Worm (Caenorhabditis elegans): ENCODE results near the gene ZC155.4.

Gene ZC155.4

ce11 chrIII:5244539-5244938, 29.3 kb upstream of the ZC155.4 start, which contains the start of gene cnd-1:
Gene cnd-1 (minus strand): TSS chrIII:5244639.
- TF ChIP-seq ceh-36 (tag; optimal IDR thresholded peaks at IDR 0.05) (no peak), tbx-11 (GFP tag; IDR thresholded peaks at IDR 0.05) (no peak), ceh-13 (GFP tag; optimal IDR thresholded peaks at IDR 0.05) (no peak)

- TF ChIP-seq hmg-4 (GFP tag; optimal IDR thresholded peaks at IDR 0.05) (no peak), B0310.2 (tag; optimal IDR thresholded peaks at IDR 0.05) (no peak), tbx-37 (GFP tag; conservative IDR thresholded peaks at IDR 0.05) (no peak), pes-1 (GFP tag; IDR thresholded peaks at IDR 0.05) (no peak), sea-1 (GFP tag; conservative IDR thresholded peaks at IDR 0.05) (no peak), ets-7 (tag; optimal IDR thresholded peaks at IDR 0.05) (no peak), tra-4 (tag; optimal IDR thresholded peaks at IDR 0.05) (no peak), ceh-13 (GFP tag; optimal IDR thresholded peaks at IDR 0.05) (no peak), aly-1 (tag; optimal IDR thresholded peaks at IDR 0.05) (no peak), tbx-11 (GFP tag; IDR thresholded peaks at IDR 0.05) (no peak)
Measured at ce11 chrIII:5241854-5242253, 26.6 kb upstream of the ZC155.4 start.

- no peak for TF ChIP-seq hmg-4 (GFP tag; optimal IDR thresholded peaks at IDR 0.05)
- no peak for TF ChIP-seq scrt-1 (GFP tag; IDR thresholded peaks at IDR 0.05)
- no peak for TF ChIP-seq tra-4 (tag; optimal IDR thresholded peaks at IDR 0.05)
- TF ChIP-seq hnd-1 (tag; optimal IDR thresholded peaks at IDR 0.05) = no peak
- no peak for TF ChIP-seq tbx-37 (GFP tag; conservative IDR thresholded peaks at IDR 0.05)
- TF ChIP-seq F13C5.2 (tag; optimal IDR thresholded peaks at IDR 0.05) = no peak
- TF ChIP-seq ceh-36 (tag; optimal IDR thresholded peaks at IDR 0.05) = no peak
- TF ChIP-seq ets-7 (tag; optimal IDR thresholded peaks at IDR 0.05) = no peak
- no peak for TF ChIP-seq hmbx-1 (tag; optimal IDR thresholded peaks at IDR 0.05)
- TF ChIP-seq aly-1 (tag; optimal IDR thresholded peaks at IDR 0.05) = no peak
- TF ChIP-seq pes-1 (GFP tag; IDR thresholded peaks at IDR 0.05) = no peak
- TF ChIP-seq ama-1 (optimal IDR thresholded peaks at IDR 0.05) = no peak
- no peak for TF ChIP-seq tbx-11 (GFP tag; IDR thresholded peaks at IDR 0.05)
- TF ChIP-seq B0310.2 (tag; optimal IDR thresholded peaks at IDR 0.05) = no peak
- no peak for TF ChIP-seq ceh-13 (GFP tag; optimal IDR thresholded peaks at IDR 0.05)
- no peak for TF ChIP-seq sea-1 (GFP tag; conservative IDR thresholded peaks at IDR 0.05)
- no peak for TF ChIP-seq flt-1 (GFP tag; IDR thresholded peaks at IDR 0.05)
Measured at ce11 chrIII:5236104-5236503, 20.8 kb upstream of the ZC155.4 start, which contains the start of gene prx-10. Gene prx-10 (plus strand): TSS chrIII:5236404.

- no peak for TF ChIP-seq ets-7 (tag; optimal IDR thresholded peaks at IDR 0.05)
- no peak for TF ChIP-seq tbx-11 (GFP tag; IDR thresholded peaks at IDR 0.05)
- TF ChIP-seq B0310.2 (tag; optimal IDR thresholded peaks at IDR 0.05) = no peak
- TF ChIP-seq F13C5.2 (tag; optimal IDR thresholded peaks at IDR 0.05) = no peak
- TF ChIP-seq scrt-1 (GFP tag; IDR thresholded peaks at IDR 0.05) = no peak
- no peak for TF ChIP-seq tbx-37 (GFP tag; conservative IDR thresholded peaks at IDR 0.05)
- no peak for TF ChIP-seq ceh-36 (tag; optimal IDR thresholded peaks at IDR 0.05)
- TF ChIP-seq hnd-1 (tag; optimal IDR thresholded peaks at IDR 0.05) = no peak
- TF ChIP-seq hmbx-1 (tag; optimal IDR thresholded peaks at IDR 0.05) = no peak
- TF ChIP-seq ceh-13 (GFP tag; optimal IDR thresholded peaks at IDR 0.05) = no peak
- no peak for TF ChIP-seq hmg-4 (GFP tag; optimal IDR thresholded peaks at IDR 0.05)
Measured at ce11 chrIII:5234312-5234711, 19.0 kb upstream of the ZC155.4 start, which contains the start of gene mrps-26. Gene mrps-26 (plus strand): TSS chrIII:5234612.

ce11 chrIII:5233140-5233539, 17.9 kb upstream of the ZC155.4 start:
- TF ChIP-seq aly-1 (tag; optimal IDR thresholded peaks at IDR 0.05) (no peak), hmbx-1 (tag; optimal IDR thresholded peaks at IDR 0.05) (no peak), flt-1 (GFP tag; IDR thresholded peaks at IDR 0.05) (no peak), hnd-1 (tag; optimal IDR thresholded peaks at IDR 0.05) (no peak), tra-4 (tag; optimal IDR thresholded peaks at IDR 0.05) (no peak)

ce11 chrIII:5230415-5230814, 15.1 kb upstream of the ZC155.4 start, which contains the start of gene prmt-5:
Gene prmt-5 (plus strand): TSS chrIII:5230555.
- no peak for TF ChIP-seq scrt-1 (GFP tag; IDR thresholded peaks at IDR 0.05)
- TF ChIP-seq ceh-36 (tag; optimal IDR thresholded peaks at IDR 0.05) = no peak
- TF ChIP-seq ets-7 (tag; optimal IDR thresholded peaks at IDR 0.05) = no peak
- no peak for TF ChIP-seq aly-1 (tag; optimal IDR thresholded peaks at IDR 0.05)
- no peak for TF ChIP-seq tra-4 (tag; optimal IDR thresholded peaks at IDR 0.05)
- no peak for TF ChIP-seq sea-1 (GFP tag; conservative IDR thresholded peaks at IDR 0.05)
- TF ChIP-seq hmg-4 (GFP tag; optimal IDR thresholded peaks at IDR 0.05) = no peak
- TF ChIP-seq flt-1 (GFP tag; IDR thresholded peaks at IDR 0.05) = no peak
- no peak for TF ChIP-seq ama-1 (optimal IDR thresholded peaks at IDR 0.05)
- TF ChIP-seq F13C5.2 (tag; optimal IDR thresholded peaks at IDR 0.05) = no peak
- no peak for TF ChIP-seq hnd-1 (tag; optimal IDR thresholded peaks at IDR 0.05)
- no peak for TF ChIP-seq B0310.2 (tag; optimal IDR thresholded peaks at IDR 0.05)

- no peak for TF ChIP-seq scrt-1 (GFP tag; IDR thresholded peaks at IDR 0.05)
- TF ChIP-seq aly-1 (tag; optimal IDR thresholded peaks at IDR 0.05) = no peak
- no peak for TF ChIP-seq ets-7 (tag; optimal IDR thresholded peaks at IDR 0.05)
- TF ChIP-seq tbx-37 (GFP tag; conservative IDR thresholded peaks at IDR 0.05) = no peak
- no peak for TF ChIP-seq hmg-4 (GFP tag; optimal IDR thresholded peaks at IDR 0.05)
- no peak for TF ChIP-seq hmbx-1 (tag; optimal IDR thresholded peaks at IDR 0.05)
- no peak for TF ChIP-seq pes-1 (GFP tag; IDR thresholded peaks at IDR 0.05)
- no peak for TF ChIP-seq tbx-11 (GFP tag; IDR thresholded peaks at IDR 0.05)
- no peak for TF ChIP-seq ceh-13 (GFP tag; optimal IDR thresholded peaks at IDR 0.05)
- TF ChIP-seq flt-1 (GFP tag; IDR thresholded peaks at IDR 0.05) = no peak
Measured at ce11 chrIII:5229511-5230250, 14.4 kb upstream of the ZC155.4 start.

ce11 chrIII:5228839-5229238, 13.6 kb upstream of the ZC155.4 start:
- no peak for TF ChIP-seq tra-4 (tag; optimal IDR thresholded peaks at IDR 0.05)
- TF ChIP-seq flt-1 (GFP tag; IDR thresholded peaks at IDR 0.05) = no peak
- no peak for TF ChIP-seq sea-1 (GFP tag; conservative IDR thresholded peaks at IDR 0.05)
- no peak for TF ChIP-seq aly-1 (tag; optimal IDR thresholded peaks at IDR 0.05)
- TF ChIP-seq ceh-13 (GFP tag; optimal IDR thresholded peaks at IDR 0.05) = no peak
- no peak for TF ChIP-seq hmg-4 (GFP tag; optimal IDR thresholded peaks at IDR 0.05)
- TF ChIP-seq ceh-36 (tag; optimal IDR thresholded peaks at IDR 0.05) = no peak
- no peak for TF ChIP-seq ets-7 (tag; optimal IDR thresholded peaks at IDR 0.05)
- no peak for TF ChIP-seq ama-1 (optimal IDR thresholded peaks at IDR 0.05)
- TF ChIP-seq B0310.2 (tag; optimal IDR thresholded peaks at IDR 0.05) = no peak
- no peak for TF ChIP-seq hnd-1 (tag; optimal IDR thresholded peaks at IDR 0.05)
- TF ChIP-seq tbx-37 (GFP tag; conservative IDR thresholded peaks at IDR 0.05) = no peak
